Fruit fly (Drosophila melanogaster) whole organism, prepupa: Measurements from ENCODE around the gene oaf.

Source experiments
- CG1621 ChIP-seq: fragments of 200-800 bp; sonication (Bioruptor generic); optimal IDR thresholded peaks from 3 replicates; lab custom pipeline; 2018; ENCODE audit warnings: missing biosample characterization, mild to moderate bottlenecking, missing genetic modification characterization
- Hr4 ChIP-seq: fragments of 200-800 bp; sonication (Bioruptor generic); optimal IDR thresholded peaks from 3 replicates; lab custom pipeline; 2016; ENCODE audit warnings: missing biosample characterization, missing genetic modification characterization
- eg ChIP-seq: fragments of 200-800 bp; sonication (Bioruptor generic); IDR thresholded peaks from 3 replicates; pipeline ENCODE4 v1.3.6; 2022; ENCODE audit warnings: missing biosample characterization, missing genetic modification characterization

dm6 chr2L:2542491-2542890 lies 49.7 kb downstream of the oaf start:
- TF ChIP-seq Hr4 (GFP tag; lab: Kevin White, UChicago) (no peak), CG1621 (tag; lab: Kevin White, UChicago) (no peak), eg (GFP tag; lab: Robert Waterston, UW) (0 out of 3 replicates have a peak, but pooled peaks have one; percentile 27)
